Fruit fly (Drosophila melanogaster): ENCODE results near the gene nerfin-1.

The nerfin-1 gene

DNA sequence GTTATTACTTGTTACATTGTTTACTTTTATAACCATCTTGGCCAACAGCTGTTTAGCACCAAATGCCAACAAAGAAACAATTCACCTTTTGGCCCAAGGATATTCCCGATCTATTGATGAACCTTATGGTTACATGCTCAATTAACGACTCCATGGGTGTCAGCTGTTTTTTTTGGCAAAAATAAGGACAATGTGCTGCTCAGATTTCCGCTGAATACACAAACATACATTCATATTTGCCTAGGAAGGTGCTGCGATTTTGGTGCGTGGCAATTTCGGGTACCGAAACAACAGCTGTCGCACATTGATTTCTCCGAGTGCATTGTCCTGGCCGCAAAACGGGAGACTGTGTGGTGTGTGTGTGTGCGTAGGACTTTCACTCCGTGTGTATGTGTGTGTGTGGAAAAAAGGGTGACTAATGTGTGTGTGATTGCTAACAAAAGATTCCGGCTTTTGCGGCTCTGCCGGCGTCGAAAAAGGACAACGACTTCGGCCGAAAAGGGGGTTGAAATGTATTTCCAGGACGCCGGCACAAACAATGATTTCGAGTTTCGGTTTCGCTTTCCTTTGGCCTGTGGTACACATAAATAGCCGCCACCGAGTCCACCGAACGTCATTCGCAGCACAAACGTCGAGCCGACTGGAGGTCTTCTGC lies at the start of gene nerfin-1 (continued):
- TF ChIP-seq Ssrp (tag; optimal IDR thresholded peaks at IDR 0.05) (peak; percentile 44), YL-1 (GFP tag; optimal IDR thresholded peaks at IDR 0.05) (no peak), CG12391 (tag; optimal IDR thresholded peaks at IDR 0.05) (peak; percentile 15), CG10321 (GFP tag; IDR thresholded peaks at IDR 0.05) (no peak), ind (GFP tag; optimal IDR thresholded peaks at IDR 0.05) (peak; percentile 20), Tbp (GFP tag; optimal IDR thresholded peaks at IDR 0.05) (no peak), lbe (GFP tag; optimal IDR thresholded peaks at IDR 0.05) (no peak), CG5245 (GFP tag; optimal IDR thresholded peaks at IDR 0.05) (no peak), CG11247 (GFP tag; IDR thresholded peaks at IDR 0.05) (no peak), yki (optimal IDR thresholded peaks at IDR 0.05) (no peak), eve (GFP tag; optimal IDR thresholded peaks at IDR 0.05) (no peak), slp2 (GFP tag; optimal IDR thresholded peaks at IDR 0.05) (peak; percentile 24), vnd (GFP tag; IDR thresholded peaks at IDR 0.05; ENCODE audit: partially characterized antibody) (no peak), CG17361 (GFP tag; IDR thresholded peaks at IDR 0.05) (peak; percentile 73; the same call in 2 of the 3 replicates), NfI (GFP tag; optimal IDR thresholded peaks at IDR 0.05) (no peak), CrebB (tag; optimal IDR thresholded peaks at IDR 0.05) (no peak), Neu2 (GFP tag; optimal IDR thresholded peaks at IDR 0.05; ENCODE audit: borderline replicate concordance) (no peak), zen (tag; optimal IDR thresholded peaks at IDR 0.05) (peak; percentile 65), ewg (GFP tag; optimal IDR thresholded peaks at IDR 0.05) (no peak), vvl (GFP tag; IDR thresholded peaks at IDR 0.05) (no peak), ems (GFP tag; optimal IDR thresholded peaks at IDR 0.05) (no peak), ase (GFP tag; IDR thresholded peaks at IDR 0.05) (0 out of 3 replicates have a peak, but pooled peaks have one; percentile 16), twi (tag; optimal IDR thresholded peaks at IDR 0.05) (peak; percentile 45), CG9609 (GFP tag; optimal IDR thresholded peaks at IDR 0.05) (peak; percentile 19), CG4730 (GFP tag; IDR thresholded peaks at IDR 0.05) (no peak), bab2 (GFP tag; optimal IDR thresholded peaks at IDR 0.05) (no peak), CG32767 (GFP tag; IDR thresholded peaks at IDR 0.05) (no peak), Bgb (GFP tag; IDR thresholded peaks at IDR 0.05; ENCODE audit: partially characterized antibody) (no peak), luna (GFP tag; optimal IDR thresholded peaks at IDR 0.05) (no peak), CG1233 (GFP tag; optimal IDR thresholded peaks at IDR 0.05) (peak; percentile 15), nerfin-2 (GFP tag; IDR thresholded peaks at IDR 0.05; ENCODE audit: partially characterized antibody) (no peak), Lpt (GFP tag; optimal IDR thresholded peaks at IDR 0.05) (no peak), Doc3 (GFP tag; IDR thresholded peaks at IDR 0.05; ENCODE audit: partially characterized antibody) (no peak), Awh (GFP tag; IDR thresholded peaks at IDR 0.05) (no peak), CG18011 (GFP tag; optimal IDR thresholded peaks at IDR 0.05) (no peak), CG11504 (tag; optimal IDR thresholded peaks at IDR 0.05) (peak; percentile 56), dmrt99B (tag; optimal IDR thresholded peaks at IDR 0.05) (peak; percentile 39), Fer1 (GFP tag; optimal IDR thresholded peaks at IDR 0.05) (no peak), Ptx1 (GFP tag; IDR thresholded peaks at IDR 0.05) (no peak), crc (GFP tag; optimal IDR thresholded peaks at IDR 0.05) (no peak), CG2889 (GFP tag; IDR thresholded peaks at IDR 0.05) (no peak), chif (GFP tag; optimal IDR thresholded peaks at IDR 0.05) (peak in 1 of 2 experiments; percentile 51), klu (GFP tag; IDR thresholded peaks at IDR 0.05) (no peak), slou (GFP tag; optimal IDR thresholded peaks at IDR 0.05) (no peak), kay (GFP tag; optimal IDR thresholded peaks at IDR 0.05) (no peak), CG12236 (GFP tag; optimal IDR thresholded peaks at IDR 0.05) (no peak), CG17612 (GFP tag; IDR thresholded peaks at IDR 0.05) (no peak), CG2678 (tag; optimal IDR thresholded peaks at IDR 0.05) (peak; percentile 58), ato (GFP tag; IDR thresholded peaks at IDR 0.05; ENCODE audit: partially characterized antibody) (no peak), ken (GFP tag; IDR thresholded peaks at IDR 0.05) (no peak), caup (GFP tag; optimal IDR thresholded peaks at IDR 0.05; ENCODE audit: severe bottlenecking) (no peak)

All from whole organism, embryonic.